Worm (Caenorhabditis elegans) whole organism, late embryonic: ENCODE measurements around the gene crb-1.
A peak's percentile ranks its signal among the peaks of the same experiment; 100 is the strongest.
"Not testable (repeated sequence)": the region's sequence is repeated elsewhere in the genome, so short reads cannot be mapped to it uniquely, and the experiment has no call there.

Source experiments
- C38D4.7 ChIP-seq: fragments of 200-800 bp; sonication (Bioruptor generic); optimal IDR thresholded peaks from 2 replicates; lab custom pipeline; 2018; ENCODE audit warnings: mild to moderate bottlenecking, missing genetic modification characterization, moderate library complexity, missing compliant biosample characterization
- F13H6.1 ChIP-seq: sonication (generic microtip); optimal IDR thresholded peaks from 2 replicates; lab custom pipeline; 2016; ENCODE audit warnings: missing genetic modification characterization, missing compliant biosample characterization
- Y22D7AL.16 ChIP-seq: sonication (generic microtip); optimal IDR thresholded peaks from 2 replicates; lab custom pipeline; 2016; ENCODE audit warnings: missing genetic modification characterization, missing compliant biosample characterization
- ceh-19 ChIP-seq: fragments of 200-800 bp; sonication (Bioruptor generic); optimal IDR thresholded peaks from 2 replicates; lab custom pipeline; 2018; ENCODE audit warnings: mild to moderate bottlenecking, missing genetic modification characterization, missing compliant biosample characterization
- ceh-31 ChIP-seq: sonication (generic microtip); optimal IDR thresholded peaks from 2 replicates; lab custom pipeline; 2016; ENCODE audit warnings: missing genetic modification characterization, missing compliant biosample characterization
- ceh-34 ChIP-seq: sonication (generic microtip); optimal IDR thresholded peaks from 2 replicates; lab custom pipeline; 2016; ENCODE audit warnings: mild to moderate bottlenecking, missing genetic modification characterization, missing compliant biosample characterization
- ceh-45 ChIP-seq: fragments of 200-800 bp; sonication (Bioruptor generic); IDR thresholded peaks from 2 replicates; pipeline ENCODE4 v1.3.6; 2022; ENCODE audit warnings: missing genetic modification reagents, missing genetic modification characterization, missing compliant biosample characterization
- ceh-6 ChIP-seq: fragments of 200-800 bp; sonication (Bioruptor generic); optimal IDR thresholded peaks from 2 replicates; lab custom pipeline; 2018; ENCODE audit warnings: mild to moderate bottlenecking, missing genetic modification characterization, missing compliant biosample characterization
- ets-4 ChIP-seq: sonication (generic microtip); optimal IDR thresholded peaks from 2 replicates; lab custom pipeline; 2016; ENCODE audit warnings: missing genetic modification characterization, missing compliant biosample characterization
- fax-1 ChIP-seq: sonication (generic microtip); optimal IDR thresholded peaks from 2 replicates; lab custom pipeline; 2016; ENCODE audit warnings: missing genotype, missing genetic modification characterization, missing compliant biosample characterization
- fkh-10 ChIP-seq: fragments of 150-350 bp; optimal IDR thresholded peaks from 2 replicates; lab custom pipeline; 2014; ENCODE audit warnings: missing biosample characterization, missing genetic modification reagents, missing genetic modification characterization
- gmeb-2 ChIP-seq: sonication (generic microtip); optimal IDR thresholded peaks from 2 replicates; lab custom pipeline; 2016; ENCODE audit warnings: missing genetic modification characterization, inconsistent platforms, missing compliant biosample characterization
- hlh-8 ChIP-seq: sonication (generic microtip); optimal IDR thresholded peaks from 2 replicates; lab custom pipeline; 2016; ENCODE audit warnings: missing genotype, missing genetic modification characterization, missing compliant biosample characterization
- lim-6 ChIP-seq: sonication (generic microtip); optimal IDR thresholded peaks from 2 replicates; lab custom pipeline; 2016; ENCODE audit warnings: missing genetic modification characterization, missing compliant biosample characterization
- nfya-1 ChIP-seq: sonication (generic microtip); optimal IDR thresholded peaks from 2 replicates; lab custom pipeline; 2017; ENCODE audit warnings: missing genetic modification characterization, mild to moderate bottlenecking, missing compliant biosample characterization, antibody characterized with exemption, moderate library complexity
- nhr-11 ChIP-seq: fragments of 150-350 bp; optimal IDR thresholded peaks from 2 replicates; lab custom pipeline; 2014; ENCODE audit warnings: missing biosample characterization, missing genetic modification characterization
- nhr-232 ChIP-seq: sonication (generic microtip); optimal IDR thresholded peaks from 2 replicates; lab custom pipeline; 2016; ENCODE audit warnings: missing genetic modification characterization, missing compliant biosample characterization
- pax-1 ChIP-seq: fragments of 150-350 bp; optimal IDR thresholded peaks from 2 replicates; lab custom pipeline; 2014; ENCODE audit warnings: missing biosample characterization, missing genetic modification characterization
- pha-2 ChIP-seq: sonication (generic microtip); optimal IDR thresholded peaks from 2 replicates; lab custom pipeline; 2017; ENCODE audit warnings: mild to moderate bottlenecking, missing genetic modification characterization, missing compliant biosample characterization
- rnt-1 ChIP-seq: sonication (generic microtip); optimal IDR thresholded peaks from 2 replicates; lab custom pipeline; 2016; ENCODE audit warnings: missing genetic modification characterization, missing compliant biosample characterization
- sox-4 ChIP-seq: sonication (generic microtip); optimal IDR thresholded peaks from 2 replicates; lab custom pipeline; 2017; ENCODE audit warnings: mild to moderate bottlenecking, missing genetic modification characterization, inconsistent platforms, missing compliant biosample characterization
- syd-9 ChIP-seq: sonication (generic microtip); optimal IDR thresholded peaks from 2 replicates; lab custom pipeline; 2016; ENCODE audit warnings: mild to moderate bottlenecking, missing genetic modification characterization, moderate library complexity, missing compliant biosample characterization
- ttx-3 ChIP-seq: sonication (generic microtip); optimal IDR thresholded peaks from 2 replicates; lab custom pipeline; 2016; ENCODE audit warnings: missing genetic modification reagents, missing genetic modification characterization, missing compliant biosample characterization
- unc-3 ChIP-seq, 2 experiments: fragments of 200-800 bp in 1 of 2; sonication (Bioruptor generic) in 1 of 2; sonication (generic microtip) in 1 of 2; conservative IDR thresholded peaks in 1 of 2; optimal IDR thresholded peaks in 1 of 2; 2 replicates each; pipeline versions ENCODE4 v1.3.6 to Lab custom; 2016 to 2022; ENCODE audit warnings: missing compliant biosample characterization in 2 of 2, missing genetic modification characterization in 2 of 2, missing genetic modification reagents in 1 of 2
- unc-42 ChIP-seq: sonication (generic microtip); optimal IDR thresholded peaks from 2 replicates; lab custom pipeline; 2016; ENCODE audit warnings: missing genotype, missing genetic modification characterization, missing compliant biosample characterization
- unc-55 ChIP-seq: sonication (generic microtip); optimal IDR thresholded peaks from 2 replicates; lab custom pipeline; 2017; ENCODE audit warnings: missing biosample characterization, missing genetic modification reagents, missing genetic modification characterization
- unc-86 ChIP-seq: sonication (generic microtip); optimal IDR thresholded peaks from 2 replicates; lab custom pipeline; 2016; ENCODE audit warnings: missing genetic modification characterization, missing compliant biosample characterization
- zip-5 ChIP-seq: sonication (generic microtip); optimal IDR thresholded peaks from 2 replicates; lab custom pipeline; 2016; ENCODE audit warnings: missing genetic modification characterization, missing compliant biosample characterization
- ztf-16 ChIP-seq: sonication (generic microtip); optimal IDR thresholded peaks from 2 replicates; lab custom pipeline; 2017; ENCODE audit warnings: missing genetic modification characterization, missing compliant biosample characterization

The crb-1 gene

DNA sequence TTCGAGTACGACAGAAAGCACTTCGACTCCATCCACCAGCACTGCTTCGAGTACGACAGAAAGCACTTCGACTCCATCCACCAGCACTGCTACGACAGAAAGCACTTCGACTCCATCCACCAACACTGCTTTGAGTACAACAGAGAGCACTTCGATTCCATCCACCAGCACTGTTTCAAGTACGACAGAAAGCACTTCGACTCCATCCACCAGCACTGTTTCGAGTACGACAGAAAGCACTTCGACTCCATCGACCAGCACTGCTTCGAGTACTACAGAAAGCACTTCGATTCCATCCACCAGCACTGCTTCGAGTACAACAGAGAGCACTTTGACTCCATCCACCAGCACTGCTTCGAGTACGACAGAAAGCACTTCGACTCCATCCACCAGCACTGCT is 31.4 kb upstream of the crb-1 start:
- TF ChIP-seq unc-3 (GFP tag; conservative IDR thresholded peaks at IDR 0.05; lab: Robert Waterston, UW): peak; percentile 51; the same call in 1 of the 2 replicates
- TF ChIP-seq unc-3 (tag; optimal IDR thresholded peaks at IDR 0.05; lab: Kevin White, UChicago): not testable (repeated sequence)

DNA sequence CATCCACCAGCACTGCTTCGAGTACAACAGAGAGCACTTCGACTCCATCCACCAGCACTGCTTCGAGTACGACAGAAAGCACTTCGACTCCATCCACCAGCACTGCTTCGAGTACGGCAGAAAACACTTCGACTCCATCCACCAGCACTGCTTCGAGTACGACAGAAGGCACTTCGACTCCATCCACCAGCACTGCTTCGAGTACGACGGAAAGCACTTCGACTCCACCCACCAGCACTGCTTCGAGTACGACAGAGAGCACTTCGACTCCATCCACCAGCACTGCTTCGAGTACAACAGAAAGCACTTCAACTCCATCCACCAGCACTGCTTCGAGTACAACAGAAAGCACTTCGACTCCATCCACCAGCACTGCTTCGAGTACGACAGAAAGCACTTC is 30.9 kb upstream of the crb-1 start:
- TF ChIP-seq ceh-45 (GFP tag; lab: Robert Waterston, UW) (peak; percentile 37; the same call in 1 of the 2 replicates), unc-3 (GFP tag; conservative IDR thresholded peaks at IDR 0.05; lab: Robert Waterston, UW) (peak; percentile 6; the same call in 1 of the 2 replicates)
- TF ChIP-seq unc-3 (tag; optimal IDR thresholded peaks at IDR 0.05; lab: Kevin White, UChicago): not testable (repeated sequence)

DNA sequence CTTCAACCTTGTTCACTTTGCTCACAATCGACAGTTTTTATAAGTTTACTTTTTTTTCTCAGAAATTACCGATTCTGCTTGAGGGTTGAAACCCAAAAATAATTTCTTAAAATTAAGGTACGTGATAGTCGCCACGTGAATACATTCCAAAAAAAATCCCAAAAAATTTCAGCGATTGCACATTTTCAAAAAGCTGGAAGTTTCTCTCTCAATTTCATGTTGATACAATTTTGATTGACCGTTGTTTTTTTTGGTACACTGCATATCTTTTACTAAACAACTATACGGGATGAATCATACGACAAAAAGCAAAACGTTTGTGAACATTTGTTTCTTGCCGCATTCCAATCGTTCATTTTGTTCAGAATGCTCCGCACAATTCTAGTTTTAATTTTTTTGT is 24.6 kb upstream of the crb-1 start, which contains the start of gene C36E6.8:
Gene C36E6.8 (plus strand): TSS at position 301 of the 400 bp plus-strand sequence.
- TF ChIP-seq ztf-16 (no peak), ceh-34 (tag; lab: Kevin White, UChicago) (no peak), ceh-19 (GFP tag; lab: Kevin White, UChicago) (no peak), unc-3 (GFP tag; conservative IDR thresholded peaks at IDR 0.05; lab: Robert Waterston, UW) (no peak), unc-3 (tag; optimal IDR thresholded peaks at IDR 0.05; lab: Kevin White, UChicago) (no peak), syd-9 (no peak), fkh-10 (GFP tag; lab: Kevin White, UChicago) (no peak), ttx-3 (tag; lab: Kevin White, UChicago) (no peak), nhr-11 (tag; lab: Kevin White, UChicago) (no peak), unc-86 (tag; lab: Kevin White, UChicago) (no peak), pha-2 (tag; lab: Kevin White, UChicago) (no peak), F13H6.1 (no peak)
- TF ChIP-seq, all 69 proteins: peak for 0

DNA sequence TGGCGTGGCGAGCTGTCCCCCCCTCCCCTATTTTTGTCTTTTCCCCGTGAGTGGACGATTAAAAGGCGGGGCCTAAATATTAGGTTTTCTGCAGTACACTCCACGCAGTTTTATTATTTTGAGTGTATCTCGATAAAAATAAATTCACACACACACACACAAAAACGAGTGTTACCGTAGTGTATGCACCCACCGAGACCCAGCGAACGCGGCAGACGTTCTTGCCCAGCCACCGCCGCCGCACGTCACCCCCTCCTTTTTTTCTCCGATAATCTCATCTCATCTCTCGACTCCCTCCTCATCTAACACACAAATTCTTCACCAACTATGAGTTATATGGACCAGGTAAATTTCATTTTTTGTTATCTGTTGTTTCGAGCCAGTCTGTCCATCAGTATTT is 20.4 kb upstream of the crb-1 start, which contains the start of gene fubl-3:
Gene fubl-3 (plus strand): TSS at position 212 of the 400 bp plus-strand sequence.
- TF ChIP-seq ceh-31 (tag; lab: Kevin White, UChicago): peak; percentile 10
- peak; percentile 20 for TF ChIP-seq unc-42 (tag; lab: Kevin White, UChicago)
- TF ChIP-seq nfya-1 (tag; lab: Kevin White, UChicago): peak; percentile 49
- TF ChIP-seq F13H6.1: no peak
- TF ChIP-seq pax-1: no peak
- TF ChIP-seq, all 69 proteins: peak for 3

DNA sequence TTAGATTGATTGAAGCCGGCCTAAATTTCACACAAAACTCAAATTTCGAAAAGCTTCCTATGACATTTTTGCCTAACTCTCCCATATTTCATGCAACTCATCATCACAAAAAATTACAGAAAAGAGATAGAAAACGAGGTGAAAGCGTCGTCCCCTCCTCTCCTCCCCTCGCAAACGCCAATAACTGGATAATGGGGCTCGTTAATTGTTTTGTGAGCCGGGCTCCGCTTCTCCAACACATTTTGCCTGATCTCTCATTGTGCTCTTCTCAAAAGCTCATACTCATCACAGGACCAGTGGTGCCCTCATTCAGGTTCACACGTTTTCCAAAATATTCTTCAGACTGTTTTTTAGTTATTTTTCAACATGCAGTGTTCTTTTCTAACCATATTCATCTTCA is 15.0 kb upstream of the crb-1 start, which contains the start of gene pbo-6:
Gene pbo-6 (plus strand): TSS at position 240 of the 400 bp plus-strand sequence.
- TF ChIP-seq rnt-1 (tag; lab: Kevin White, UChicago) (no peak), fax-1 (tag; lab: Kevin White, UChicago) (no peak), ceh-6 (GFP tag; lab: Kevin White, UChicago) (no peak)

DNA sequence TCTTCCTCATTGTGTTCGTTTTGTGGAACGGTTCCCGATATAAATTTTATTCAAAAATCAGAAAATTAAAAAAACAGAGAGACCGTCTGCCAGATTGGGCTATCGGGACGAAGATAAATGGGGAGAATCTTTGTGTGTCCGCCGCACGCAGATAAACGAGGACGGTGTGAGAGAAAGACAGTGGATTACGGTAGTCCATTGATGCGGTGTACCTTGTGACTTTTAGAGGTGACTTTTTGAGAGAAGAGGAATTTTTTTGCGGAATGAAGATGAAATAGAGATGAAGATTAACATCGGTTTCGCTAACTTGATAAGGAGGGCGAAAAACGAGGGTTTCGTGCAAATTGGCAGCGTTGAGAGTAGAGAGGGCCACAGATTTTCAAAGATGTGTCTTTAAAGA is 14.0 kb upstream of the crb-1 start:
- TF ChIP-seq unc-86 (tag; lab: Kevin White, UChicago) (no peak), gmeb-2 (tag; lab: Kevin White, UChicago) (no peak), zip-5 (tag; lab: Kevin White, UChicago) (no peak), fax-1 (tag; lab: Kevin White, UChicago) (no peak), ets-4 (tag; lab: Kevin White, UChicago) (no peak), lim-6 (tag; lab: Kevin White, UChicago) (no peak), nhr-232 (tag; lab: Kevin White, UChicago) (no peak), unc-55 (GFP tag; lab: Kevin White, UChicago) (no peak)
- TF ChIP-seq, all 69 proteins: peak for 0

DNA sequence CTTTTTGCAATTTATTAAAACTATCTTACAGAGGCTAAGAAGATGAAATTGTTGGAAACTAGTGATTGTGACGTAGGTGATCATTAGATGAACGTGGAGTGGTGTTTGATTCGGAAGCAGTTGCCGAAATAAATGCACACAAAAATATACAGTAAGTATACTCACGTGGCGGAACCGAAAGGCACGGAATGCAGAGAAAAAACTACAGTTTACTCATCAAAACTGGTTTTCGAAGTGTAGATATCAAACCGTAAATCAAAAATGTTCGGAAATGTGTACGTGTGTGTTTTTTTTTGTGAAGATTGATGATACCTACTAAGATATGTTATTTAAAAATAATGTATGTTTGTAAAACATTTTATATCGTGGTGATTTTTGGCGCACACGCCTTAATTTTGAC is 12.9 kb upstream of the crb-1 start:
- TF ChIP-seq nfya-1 (tag; lab: Kevin White, UChicago): no peak
- no peak for TF ChIP-seq syd-9
- TF ChIP-seq sox-4 (tag; lab: Kevin White, UChicago): no peak
- no peak for TF ChIP-seq ceh-31 (tag; lab: Kevin White, UChicago)

DNA sequence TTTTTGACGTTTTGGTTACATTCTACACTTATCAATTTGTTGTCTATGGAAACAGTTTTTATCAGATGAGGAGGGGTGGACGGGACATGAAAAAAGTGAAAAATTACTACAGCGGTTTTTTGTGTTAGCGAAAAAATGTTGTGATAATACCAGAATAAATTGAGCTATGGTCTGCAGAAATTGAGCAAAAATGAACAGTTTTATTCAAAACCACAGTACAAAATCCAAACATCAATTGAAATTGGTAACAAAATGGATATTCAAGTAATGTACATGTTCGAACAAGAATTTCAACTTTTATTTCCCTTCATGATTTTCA is 10.7 kb upstream of the crb-1 start:
- TF ChIP-seq pha-2 (tag; lab: Kevin White, UChicago) (no peak), Y22D7AL.16 (no peak), F13H6.1 (no peak), hlh-8 (tag; lab: Kevin White, UChicago) (no peak), C38D4.7 (no peak)
